Fruit fly (Drosophila melanogaster): ENCODE data around the gene CG9265.

dm6 chr2L:21008613-21009012 is 62.7 kb downstream of the CG9265 start:
- TF ChIP-seq CG31365 (tag; optimal IDR thresholded peaks at IDR 0.05) (no peak), MBD-R2 (GFP tag; IDR thresholded peaks at IDR 0.05) (no peak), CG7357 (GFP tag; IDR thresholded peaks at IDR 0.05) (no peak)

Measured in whole organism, embryonic.